Worm (Caenorhabditis elegans): ENCODE data around the gene rpl-21.
A peak's percentile ranks its signal among the peaks of the same experiment; 100 is the strongest.

Gene rpl-21

DNA sequence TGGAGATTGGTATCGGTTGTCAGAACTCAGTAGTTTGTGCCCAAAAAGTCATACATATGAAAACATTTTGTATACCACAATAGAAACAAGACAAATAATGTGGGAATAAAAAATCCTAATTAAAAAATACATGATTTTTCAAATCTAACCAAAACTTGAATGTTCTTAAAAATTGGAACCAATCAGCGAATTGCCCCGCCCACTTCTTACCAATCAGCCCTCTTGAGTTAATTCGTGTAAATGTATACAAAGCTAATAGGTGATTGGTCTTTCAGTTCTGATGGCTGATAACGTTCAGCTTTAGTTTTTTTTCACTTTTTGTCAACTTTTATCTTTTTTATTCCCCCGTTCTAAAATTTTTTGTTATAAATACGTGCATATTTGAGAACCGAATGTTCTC lies 45.2 kb upstream of the rpl-21 start:
- TF ChIP-seq zag-1 (tag; optimal IDR thresholded peaks at IDR 0.05) (no peak), unc-62 (GFP tag; optimal IDR thresholded peaks at IDR 0.05) (no peak), nfya-1 (tag; optimal IDR thresholded peaks at IDR 0.05; ENCODE audit: insufficient read depth) (peak; percentile 86), egl-5 (tag; optimal IDR thresholded peaks at IDR 0.05) (no peak), hmg-11 (tag; optimal IDR thresholded peaks at IDR 0.05) (no peak), fkh-10 (GFP tag; optimal IDR thresholded peaks at IDR 0.05) (no peak)

- TF ChIP-seq nhr-76 (tag; optimal IDR thresholded peaks at IDR 0.05) (no peak), ztf-4 (tag; optimal IDR thresholded peaks at IDR 0.05) (no peak), lin-39 (tag; optimal IDR thresholded peaks at IDR 0.05) (peak; percentile 58), ztf-11 (tag; optimal IDR thresholded peaks at IDR 0.05) (no peak), nhr-11 (tag; optimal IDR thresholded peaks at IDR 0.05) (no peak), egl-5 (tag; optimal IDR thresholded peaks at IDR 0.05) (peak; percentile 54)
Measured at ce11 chrIII:8172609-8173133, 42.6 kb upstream of the rpl-21 start.

ce11 chrIII:8164771-8165170 lies 34.7 kb upstream of the rpl-21 start:
- TF ChIP-seq ZK546.5 (tag; optimal IDR thresholded peaks at IDR 0.05): no peak
- TF ChIP-seq nhr-76 (tag; optimal IDR thresholded peaks at IDR 0.05): no peak
- no peak for TF ChIP-seq elt-2 (tag; optimal IDR thresholded peaks at IDR 0.05)
- no peak for TF ChIP-seq pha-4 (tag; optimal IDR thresholded peaks at IDR 0.05)
- TF ChIP-seq tbx-2 (tag; optimal IDR thresholded peaks at IDR 0.05): no peak
- TF ChIP-seq fkh-10 (GFP tag; optimal IDR thresholded peaks at IDR 0.05): no peak
- no peak for TF ChIP-seq nfya-1 (tag; optimal IDR thresholded peaks at IDR 0.05; ENCODE audit: insufficient read depth)
- no peak for TF ChIP-seq lin-39 (tag; optimal IDR thresholded peaks at IDR 0.05)
- TF ChIP-seq pqm-1 (tag; optimal IDR thresholded peaks at IDR 0.05): no peak
- TF ChIP-seq hmg-11 (tag; optimal IDR thresholded peaks at IDR 0.05): no peak
- TF ChIP-seq unc-62 (GFP tag; optimal IDR thresholded peaks at IDR 0.05): no peak
- TF ChIP-seq aly-2 (tag; optimal IDR thresholded peaks at IDR 0.05): no peak
- TF ChIP-seq ztf-11 (tag; optimal IDR thresholded peaks at IDR 0.05): no peak
- TF ChIP-seq ceh-9 (tag; optimal IDR thresholded peaks at IDR 0.05): no peak
- TF ChIP-seq lin-15B (tag; optimal IDR thresholded peaks at IDR 0.05): no peak
- no peak for TF ChIP-seq jun-1 (tag; optimal IDR thresholded peaks at IDR 0.05)
- TF ChIP-seq ceh-82 (tag; optimal IDR thresholded peaks at IDR 0.05): no peak
- TF ChIP-seq mml-1 (tag; optimal IDR thresholded peaks at IDR 0.05): no peak
- TF ChIP-seq skn-1 (tag; optimal IDR thresholded peaks at IDR 0.05): no peak
- no peak for TF ChIP-seq snpc-4 (tag; optimal IDR thresholded peaks at IDR 0.05)

- TF ChIP-seq nhr-12 (tag; optimal IDR thresholded peaks at IDR 0.05): no peak
- TF ChIP-seq mml-1 (tag; optimal IDR thresholded peaks at IDR 0.05): no peak
- no peak for TF ChIP-seq tbx-2 (tag; optimal IDR thresholded peaks at IDR 0.05)
- TF ChIP-seq mdl-1 (tag; optimal IDR thresholded peaks at IDR 0.05): no peak
- TF ChIP-seq daf-12 (tag; optimal IDR thresholded peaks at IDR 0.05): no peak
- peak; percentile 91 for TF ChIP-seq nhr-23 (tag; optimal IDR thresholded peaks at IDR 0.05)
- TF ChIP-seq ZK546.5 (tag; optimal IDR thresholded peaks at IDR 0.05): peak; percentile 81
- peak; percentile 85 for TF ChIP-seq hmg-11 (tag; optimal IDR thresholded peaks at IDR 0.05)
- peak; percentile 3 for TF ChIP-seq egl-27 (tag; optimal IDR thresholded peaks at IDR 0.05)
- TF ChIP-seq egl-5 (tag; optimal IDR thresholded peaks at IDR 0.05): peak; percentile 90
- TF ChIP-seq ama-1 (optimal IDR thresholded peaks at IDR 0.05): peak; percentile 60
- TF ChIP-seq fkh-2 (tag; optimal IDR thresholded peaks at IDR 0.05): no peak
- TF ChIP-seq fos-1 (tag; optimal IDR thresholded peaks at IDR 0.05): no peak
- TF ChIP-seq elt-3 (tag; optimal IDR thresholded peaks at IDR 0.05): no peak
- peak; percentile 64 for TF ChIP-seq fkh-10 (GFP tag; optimal IDR thresholded peaks at IDR 0.05)
- TF ChIP-seq elt-1 (tag; optimal IDR thresholded peaks at IDR 0.05): peak; percentile 24
- no peak for TF ChIP-seq sea-2 (GFP tag; optimal IDR thresholded peaks at IDR 0.05)
- peak; percentile 52 for TF ChIP-seq pqm-1 (tag; optimal IDR thresholded peaks at IDR 0.05)
- no peak for TF ChIP-seq ceh-9 (tag; optimal IDR thresholded peaks at IDR 0.05)
- no peak for TF ChIP-seq nhr-67 (tag; optimal IDR thresholded peaks at IDR 0.05)
- TF ChIP-seq jun-1 (tag; optimal IDR thresholded peaks at IDR 0.05): peak; percentile 50
- TF ChIP-seq nhr-76 (tag; optimal IDR thresholded peaks at IDR 0.05): no peak
- peak; percentile 98 for TF ChIP-seq nfya-1 (tag; optimal IDR thresholded peaks at IDR 0.05; ENCODE audit: insufficient read depth)
- TF ChIP-seq nhr-237 (tag; optimal IDR thresholded peaks at IDR 0.05): no peak
- TF ChIP-seq lin-39 (tag; optimal IDR thresholded peaks at IDR 0.05): peak; percentile 99
- peak; percentile 94 for TF ChIP-seq nhr-25 (tag; optimal IDR thresholded peaks at IDR 0.05)
- peak; percentile 61 for TF ChIP-seq R02D3.7 (tag; optimal IDR thresholded peaks at IDR 0.05)
- no peak for TF ChIP-seq nhr-77 (tag; optimal IDR thresholded peaks at IDR 0.05)
- no peak for TF ChIP-seq ceh-16 (tag; optimal IDR thresholded peaks at IDR 0.05)
- TF ChIP-seq eor-1 (tag; optimal IDR thresholded peaks at IDR 0.05): no peak
- TF ChIP-seq nhr-11 (tag; optimal IDR thresholded peaks at IDR 0.05): no peak
- peak; percentile 71 for TF ChIP-seq elt-2 (tag; optimal IDR thresholded peaks at IDR 0.05)
- TF ChIP-seq zag-1 (tag; optimal IDR thresholded peaks at IDR 0.05): no peak
- TF ChIP-seq skn-1 (tag; optimal IDR thresholded peaks at IDR 0.05): peak; percentile 86
- peak; percentile 72 for TF ChIP-seq nhr-43 (tag; optimal IDR thresholded peaks at IDR 0.05; ENCODE audit: poor library complexity, severe bottlenecking)
- TF ChIP-seq pha-4 (tag; optimal IDR thresholded peaks at IDR 0.05): peak; percentile 98
- no peak for TF ChIP-seq ztf-11 (tag; optimal IDR thresholded peaks at IDR 0.05)
Measured at ce11 chrIII:8163788-8164423, 33.9 kb upstream of the rpl-21 start, which contains the start of gene prp-8. Gene prp-8 (plus strand): TSS chrIII:8164373.
